Worm (Caenorhabditis elegans): ENCODE results near the gene C27D8.3.

Gene C27D8.3

DNA sequence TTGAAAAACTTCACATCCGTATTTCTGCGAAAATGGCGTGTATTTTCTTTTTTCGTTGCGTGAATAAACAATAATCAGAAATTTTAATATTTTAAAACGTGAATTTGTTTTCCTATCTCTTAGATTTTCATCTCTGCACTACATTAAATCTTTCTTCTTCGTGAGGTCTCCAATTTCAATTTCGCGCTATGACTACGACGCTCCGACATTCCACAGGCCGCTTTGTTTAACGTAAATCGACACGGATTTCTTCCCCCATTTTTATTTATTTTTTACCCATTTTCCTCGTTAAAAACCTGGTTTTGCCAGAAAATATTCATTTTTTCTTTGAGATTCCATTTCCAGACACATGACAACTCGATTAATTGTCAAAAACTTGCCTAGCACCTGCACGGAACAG lies 13.1 kb upstream of the C27D8.3 start, which contains the start of the genes T23F6.3 and rbd-1 (continued):
- TF ChIP-seq spr-3 (GFP tag; optimal IDR thresholded peaks at IDR 0.05) (peak; percentile 14), T20F7.1 (GFP tag; optimal IDR thresholded peaks at IDR 0.05) (peak; percentile 100), nhr-6 (tag; optimal IDR thresholded peaks at IDR 0.05) (peak; percentile 60), hlh-11 (tag; optimal IDR thresholded peaks at IDR 0.05) (peak; percentile 66), nhr-11 (tag; optimal IDR thresholded peaks at IDR 0.05) (peak; percentile 65), mxl-3 (GFP tag; optimal IDR thresholded peaks at IDR 0.05) (peak; percentile 34), nhr-48 (tag; optimal IDR thresholded peaks at IDR 0.05) (no peak), ceh-62 (tag; optimal IDR thresholded peaks at IDR 0.05) (no peak), Y5F2A.4 (GFP tag; optimal IDR thresholded peaks at IDR 0.05) (no peak), daf-8 (GFP tag; IDR thresholded peaks at IDR 0.05) (no peak), php-3 (GFP tag; IDR thresholded peaks at IDR 0.05) (no peak), T26A8.4 (GFP tag; IDR thresholded peaks at IDR 0.05) (peak; percentile 75), lin-1 (GFP tag; IDR thresholded peaks at IDR 0.05) (peak; percentile 36; the same call in 1 of the 2 replicates), Y48G9A.11 (GFP tag; IDR thresholded peaks at IDR 0.05) (peak; percentile 100), Y105C5A.15 (GFP tag; IDR thresholded peaks at IDR 0.05) (no peak), nhr-28 (tag; optimal IDR thresholded peaks at IDR 0.05) (peak; percentile 77), nhr-237 (tag; optimal IDR thresholded peaks at IDR 0.05) (no peak), F49E8.2 (tag; optimal IDR thresholded peaks at IDR 0.05; ENCODE audit: borderline replicate concordance) (no peak), ceh-28 (tag; optimal IDR thresholded peaks at IDR 0.05) (no peak), dmd-8 (GFP tag; IDR thresholded peaks at IDR 0.05) (no peak), saeg-2 (GFP tag; IDR thresholded peaks at IDR 0.05) (no peak), F44E2.7 (GFP tag; IDR thresholded peaks at IDR 0.05) (no peak), F37D6.2 (tag; optimal IDR thresholded peaks at IDR 0.05) (no peak), tra-1 (GFP tag; IDR thresholded peaks at IDR 0.05) (peak; percentile 40; the same call in 1 of the 2 replicates), R02D3.7 (tag; optimal IDR thresholded peaks at IDR 0.05) (peak; percentile 81), F26F4.8 (GFP tag; conservative IDR thresholded peaks at IDR 0.05) (no peak), fkh-10 (GFP tag; optimal IDR thresholded peaks at IDR 0.05) (peak; percentile 52), set-16 (GFP tag; IDR thresholded peaks at IDR 0.05) (no peak), snpc-4 (tag; optimal IDR thresholded peaks at IDR 0.05) (no peak), mxl-2 (GFP tag; conservative IDR thresholded peaks at IDR 0.05) (no peak), hlh-30 (tag; optimal IDR thresholded peaks at IDR 0.05; ENCODE audit: insufficient read depth) (peak; percentile 78), pha-4 (GFP tag; IDR thresholded peaks at IDR 0.05) (peak; percentile 54; the same call in 1 of the 2 replicates), pha-4 (tag; optimal IDR thresholded peaks at IDR 0.05) (peak; percentile 83), zip-11 (GFP tag; IDR thresholded peaks at IDR 0.05) (no peak), arid-1 (GFP tag; conservative IDR thresholded peaks at IDR 0.05) (peak; percentile 37; the same call in 1 of the 2 replicates), hmg-1.1 (GFP tag; IDR thresholded peaks at IDR 0.05) (peak; percentile 75), nhr-42 (GFP tag; IDR thresholded peaks at IDR 0.05) (peak; percentile 66; the same call in 1 of the 2 replicates), mes-2 (tag; optimal IDR thresholded peaks at IDR 0.05; ENCODE audit: poor library complexity, severe bottlenecking) (peak; percentile 97), nhr-111 (GFP tag; optimal IDR thresholded peaks at IDR 0.05) (no peak), nhr-41 (GFP tag; IDR thresholded peaks at IDR 0.05) (no peak), dmd-9 (GFP tag; IDR thresholded peaks at IDR 0.05) (0 out of 2 replicates have a peak, but pooled peaks have one; percentile 27), lin-15B (tag; optimal IDR thresholded peaks at IDR 0.05) (no peak), madf-9 (GFP tag; conservative IDR thresholded peaks at IDR 0.05) (no peak), zip-2 (tag; optimal IDR thresholded peaks at IDR 0.05) (no peak), nhr-102 (tag; optimal IDR thresholded peaks at IDR 0.05) (peak; percentile 65), dve-1 (tag; optimal IDR thresholded peaks at IDR 0.05; ENCODE audit: insufficient read depth) (peak; percentile 82), skn-1 (tag; optimal IDR thresholded peaks at IDR 0.05) (no peak), F10B5.3 (tag; optimal IDR thresholded peaks at IDR 0.05) (no peak), egl-43 (GFP tag; IDR thresholded peaks at IDR 0.05) (peak; percentile 38; the same call in 1 of the 2 replicates), rbr-2 (tag; optimal IDR thresholded peaks at IDR 0.05) (peak; percentile 67), zfp-3 (GFP tag; conservative IDR thresholded peaks at IDR 0.05) (no peak)

Data from whole organism, L4 larva.